Worm (Caenorhabditis elegans) whole organism, mixed stage, embryonic: ENCODE measurements around the gene fbxa-218.

ENCODE experiments used
- M03D4.4 ChIP-seq: sonication (generic microtip); optimal IDR thresholded peaks from 2 replicates; lab custom pipeline; 2017; ENCODE audit warnings: mild to moderate bottlenecking, missing genetic modification characterization, missing compliant biosample characterization
- bed-3 ChIP-seq: fragments of 200-800 bp; sonication (Bioruptor generic); optimal IDR thresholded peaks from 3 replicates; lab custom pipeline; 2018; ENCODE audit warnings: mild to moderate bottlenecking, missing genetic modification characterization, moderate library complexity, missing compliant biosample characterization
- blmp-1 ChIP-seq: fragments of 150-350 bp; optimal IDR thresholded peaks from 2 replicates; lab custom pipeline; 2014; ENCODE audit warnings: missing biosample characterization, missing genetic modification characterization
- ceh-39 ChIP-seq: fragments of 150-350 bp; optimal IDR thresholded peaks from 2 replicates; lab custom pipeline; 2014; ENCODE audit warnings: missing biosample characterization, missing genetic modification characterization
- ces-1 ChIP-seq: fragments of 150-350 bp; optimal IDR thresholded peaks from 2 replicates; lab custom pipeline; 2014; ENCODE audit warnings: missing biosample characterization, missing genetic modification reagents, missing genetic modification characterization
- cnd-1 ChIP-seq: fragments of 200-800 bp; sonication (Bioruptor generic); optimal IDR thresholded peaks from 2 replicates; lab custom pipeline; 2018; ENCODE audit warnings: mild to moderate bottlenecking, missing genetic modification characterization, missing compliant biosample characterization
- elt-1 ChIP-seq: sonication (generic microtip); optimal IDR thresholded peaks from 2 replicates; lab custom pipeline; 2017; ENCODE audit warnings: missing genetic modification characterization, mild to moderate bottlenecking, missing compliant biosample characterization, antibody characterized with exemption, moderate library complexity, borderline replicate concordance; ENCODE audit not compliant: insufficient read depth
- elt-3 ChIP-seq: fragments of 150-350 bp; optimal IDR thresholded peaks from 2 replicates; lab custom pipeline; 2014; ENCODE audit warnings: missing biosample characterization, missing genetic modification characterization
- flh-1 ChIP-seq: fragments of 200-800 bp; sonication (Bioruptor generic); optimal IDR thresholded peaks from 2 replicates; lab custom pipeline; 2018; ENCODE audit warnings: mild to moderate bottlenecking, missing genetic modification characterization, moderate library complexity, missing compliant biosample characterization
- ham-2 ChIP-seq: fragments of 200-800 bp; sonication (Bioruptor generic); optimal IDR thresholded peaks from 2 replicates; lab custom pipeline; 2018; ENCODE audit warnings: mild to moderate bottlenecking, missing genetic modification characterization, missing compliant biosample characterization
- hlh-1 ChIP-seq: fragments of 150-350 bp; optimal IDR thresholded peaks from 2 replicates; lab custom pipeline; 2014; ENCODE audit warnings: missing biosample characterization, missing genetic modification reagents, missing genetic modification characterization
- lin-32 ChIP-seq: fragments of 200-800 bp; sonication (Bioruptor generic); optimal IDR thresholded peaks from 2 replicates; lab custom pipeline; 2018; ENCODE audit warnings: mild to moderate bottlenecking, missing genetic modification characterization, missing compliant biosample characterization
- lsy-2 ChIP-seq: fragments of 150-350 bp; optimal IDR thresholded peaks from 2 replicates; lab custom pipeline; 2014; ENCODE audit warnings: missing biosample characterization, missing genetic modification characterization
- mab-5 ChIP-seq: fragments of 150-350 bp; optimal IDR thresholded peaks from 2 replicates; lab custom pipeline; 2014; ENCODE audit warnings: missing biosample characterization, missing genetic modification characterization
- mep-1 ChIP-seq: fragments of 150-350 bp; optimal IDR thresholded peaks from 2 replicates; lab custom pipeline; 2017; ENCODE audit warnings: missing biosample characterization, missing genetic modification reagents, missing genetic modification characterization, inconsistent platforms
- mls-2 ChIP-seq: sonication (generic microtip); optimal IDR thresholded peaks from 2 replicates; lab custom pipeline; 2016; ENCODE audit warnings: mild to moderate bottlenecking, missing genetic modification characterization, moderate library complexity, missing compliant biosample characterization
- nhr-12 ChIP-seq: fragments of 150-350 bp; optimal IDR thresholded peaks from 2 replicates; lab custom pipeline; 2014; ENCODE audit warnings: missing biosample characterization, missing genetic modification characterization
- nhr-2 ChIP-seq: fragments of 150-350 bp; optimal IDR thresholded peaks from 2 replicates; lab custom pipeline; 2014; ENCODE audit warnings: missing biosample characterization, missing genetic modification characterization
- nhr-237 ChIP-seq: fragments of 150-350 bp; optimal IDR thresholded peaks from 2 replicates; lab custom pipeline; 2014; ENCODE audit warnings: missing biosample characterization, missing genetic modification characterization
- nhr-76 ChIP-seq: sonication (generic microtip); optimal IDR thresholded peaks from 2 replicates; lab custom pipeline; 2017; ENCODE audit warnings: missing biosample characterization, missing genetic modification characterization
- pha-4 ChIP-seq: fragments of 150-350 bp; optimal IDR thresholded peaks from 2 replicates; lab custom pipeline; 2018; ENCODE audit warnings: missing biosample characterization, missing genetic modification reagents, missing genetic modification characterization
- sem-2 ChIP-seq: fragments of 200-800 bp; sonication (Bioruptor generic); optimal IDR thresholded peaks from 2 replicates; lab custom pipeline; 2018; ENCODE audit warnings: mild to moderate bottlenecking, missing genetic modification characterization, missing compliant biosample characterization
- snpc-4 ChIP-seq: fragments of 150-350 bp; optimal IDR thresholded peaks from 2 replicates; lab custom pipeline; 2014; ENCODE audit warnings: missing biosample characterization, missing genetic modification characterization
- sptf-1 ChIP-seq: sonication (generic microtip); optimal IDR thresholded peaks from 2 replicates; lab custom pipeline; 2017; ENCODE audit warnings: mild to moderate bottlenecking, missing genetic modification characterization, moderate library complexity, missing compliant biosample characterization
- tbx-8 ChIP-seq: fragments of 200-800 bp; sonication (Bioruptor generic); optimal IDR thresholded peaks from 2 replicates; lab custom pipeline; 2018; ENCODE audit warnings: mild to moderate bottlenecking, missing genetic modification characterization, moderate library complexity, missing compliant biosample characterization
- unc-120 ChIP-seq: sonication (generic microtip); optimal IDR thresholded peaks from 2 replicates; lab custom pipeline; 2017; ENCODE audit warnings: missing genetic modification characterization, missing compliant biosample characterization; ENCODE audit not compliant: poor library complexity, severe bottlenecking
- unc-39 ChIP-seq: fragments of 150-350 bp; optimal IDR thresholded peaks from 2 replicates; lab custom pipeline; 2014; ENCODE audit warnings: missing biosample characterization, missing genetic modification characterization
- unc-62 ChIP-seq: fragments of 150-350 bp; optimal IDR thresholded peaks from 2 replicates; lab custom pipeline; 2014; ENCODE audit warnings: missing biosample characterization, missing genetic modification reagents, missing genetic modification characterization
- zip-8 ChIP-seq: fragments of 150-350 bp; optimal IDR thresholded peaks from 2 replicates; lab custom pipeline; 2014; ENCODE audit warnings: missing biosample characterization, missing genetic modification characterization
- ztf-11 ChIP-seq: fragments of 150-350 bp; optimal IDR thresholded peaks from 2 replicates; lab custom pipeline; 2014; ENCODE audit warnings: missing biosample characterization, missing genetic modification characterization

fbxa-218 gene

ce11 chrIII:12399709-12400108 is 36.6 kb upstream of the fbxa-218 start (continued):
- TF ChIP-seq mep-1 (no peak), lin-32 (GFP tag; lab: Kevin White, UChicago) (peak; percentile 80), flh-1 (GFP tag; lab: Kevin White, UChicago) (peak; percentile 20), ztf-11 (tag; lab: Kevin White, UChicago) (no peak)

- TF ChIP-seq nhr-237 (tag; lab: Kevin White, UChicago) (no peak), ceh-39 (no peak), ces-1 (GFP tag; lab: Kevin White, UChicago) (peak; percentile 25), zip-8 (no peak)
Observed at ce11 chrIII:12410304-12410703, 26.0 kb upstream of the fbxa-218 start.

- TF ChIP-seq ztf-11 (tag; lab: Kevin White, UChicago): no peak
Observed at ce11 chrIII:12411059-12411458, 25.3 kb upstream of the fbxa-218 start.

- TF ChIP-seq ces-1 (GFP tag; lab: Kevin White, UChicago) (peak; percentile 48), unc-39 (tag; lab: Kevin White, UChicago) (no peak), ztf-11 (tag; lab: Kevin White, UChicago) (no peak)
Observed at ce11 chrIII:12411668-12412067, 24.6 kb upstream of the fbxa-218 start.

ce11 chrIII:12414533-12414932 is 21.8 kb upstream of the fbxa-218 start:
- TF ChIP-seq nhr-2 (tag; lab: Kevin White, UChicago): no peak
- no peak for TF ChIP-seq bed-3 (GFP tag; lab: Kevin White, UChicago)
- no peak for TF ChIP-seq nhr-237 (tag; lab: Kevin White, UChicago)
- TF ChIP-seq lsy-2 (tag; lab: Kevin White, UChicago): no peak
- no peak for TF ChIP-seq elt-3
- no peak for TF ChIP-seq cnd-1 (tag; lab: Kevin White, UChicago)
- no peak for TF ChIP-seq sptf-1
- TF ChIP-seq flh-1 (GFP tag; lab: Kevin White, UChicago): no peak
- TF ChIP-seq M03D4.4 (tag; lab: Kevin White, UChicago): no peak
- TF ChIP-seq unc-120: no peak
- no peak for TF ChIP-seq sem-2 (GFP tag; lab: Kevin White, UChicago)
- TF ChIP-seq hlh-1 (tag; lab: Kevin White, UChicago): no peak
- no peak for TF ChIP-seq nhr-76 (tag; lab: Kevin White, UChicago)
- TF ChIP-seq tbx-8: no peak
- TF ChIP-seq lin-32 (GFP tag; lab: Kevin White, UChicago): no peak
- no peak for TF ChIP-seq zip-8
- no peak for TF ChIP-seq nhr-12 (tag; lab: Kevin White, UChicago)
- no peak for TF ChIP-seq blmp-1 (tag; lab: Kevin White, UChicago)
- no peak for TF ChIP-seq unc-62
- no peak for TF ChIP-seq mep-1

- TF ChIP-seq unc-120 (no peak), lsy-2 (tag; lab: Kevin White, UChicago) (no peak), unc-39 (tag; lab: Kevin White, UChicago) (no peak), unc-62 (no peak), elt-1 (tag; lab: Kevin White, UChicago) (no peak), blmp-1 (tag; lab: Kevin White, UChicago) (no peak), ham-2 (no peak), bed-3 (GFP tag; lab: Kevin White, UChicago) (no peak), ceh-39 (no peak), nhr-12 (tag; lab: Kevin White, UChicago) (no peak), lin-32 (GFP tag; lab: Kevin White, UChicago) (no peak), M03D4.4 (tag; lab: Kevin White, UChicago) (no peak), mab-5 (no peak), nhr-2 (tag; lab: Kevin White, UChicago) (no peak), hlh-1 (tag; lab: Kevin White, UChicago) (no peak)
- TF ChIP-seq, all 35 proteins: peak for 0
Observed at ce11 chrIII:12420256-12420655, 16.1 kb upstream of the fbxa-218 start.

- TF ChIP-seq elt-3 (no peak), mab-5 (no peak), tbx-8 (no peak), M03D4.4 (tag; lab: Kevin White, UChicago) (no peak), nhr-2 (tag; lab: Kevin White, UChicago) (no peak), nhr-237 (tag; lab: Kevin White, UChicago) (no peak), hlh-1 (tag; lab: Kevin White, UChicago) (no peak), snpc-4 (tag; lab: Kevin White, UChicago) (no peak), mls-2 (tag; lab: Kevin White, UChicago) (no peak), pha-4 (tag; lab: Kevin White, UChicago) (no peak), unc-62 (no peak), nhr-76 (tag; lab: Kevin White, UChicago) (no peak), bed-3 (GFP tag; lab: Kevin White, UChicago) (no peak)
Observed at ce11 chrIII:12421708-12422107, 14.6 kb upstream of the fbxa-218 start, which contains the start of gene tat-1. Gene tat-1 (minus strand): TSS chrIII:12421718.
